Worm (Caenorhabditis elegans) whole organism, young adult: ENCODE measurements around the gene K09H11.9.

Experiments used
- B0035.1 ChIP-seq: sonication (generic microtip); optimal IDR thresholded peaks from 2 replicates; lab custom pipeline; 2016; ENCODE audit warnings: missing genetic modification characterization, mild to moderate bottlenecking, missing compliant biosample characterization, missing genotype, missing genetic modification reagents
- B0336.3 ChIP-seq: fragments of 200-800 bp; sonication (Bioruptor generic); IDR thresholded peaks from 2 replicates; pipeline ENCODE4 v1.3.6; 2022; ENCODE audit warnings: missing genetic modification characterization, missing compliant biosample characterization
- C06A6.2 ChIP-seq: fragments of 200-800 bp; sonication (Bioruptor generic); conservative IDR thresholded peaks from 2 replicates; pipeline ENCODE4 v1.3.6; 2022; ENCODE audit warnings: missing genetic modification characterization, missing compliant biosample characterization
- F23B12.7 ChIP-seq: sonication (generic microtip); optimal IDR thresholded peaks from 2 replicates; lab custom pipeline; 2017; ENCODE audit warnings: missing genetic modification characterization, mild to moderate bottlenecking, missing compliant biosample characterization, antibody characterized with exemption, moderate library complexity; ENCODE audit not compliant: insufficient read depth
- F37B4.10 ChIP-seq: fragments of 200-800 bp; sonication (Bioruptor generic); IDR thresholded peaks from 2 replicates; pipeline ENCODE4 v1.3.6; 2022; ENCODE audit warnings: missing genetic modification characterization, missing compliant biosample characterization
- F39B2.1 ChIP-seq: fragments of 200-800 bp; sonication (Bioruptor generic); IDR thresholded peaks from 2 replicates; pipeline ENCODE4 v1.3.6; 2022; ENCODE audit warnings: missing genetic modification reagents, missing genetic modification characterization, missing compliant biosample characterization
- F55B11.4 ChIP-seq: sonication (generic microtip); optimal IDR thresholded peaks from 2 replicates; lab custom pipeline; 2016; ENCODE audit warnings: missing compliant biosample characterization, missing genetic modification characterization, borderline replicate concordance; ENCODE audit not compliant: insufficient read depth
- F57C9.4 ChIP-seq: sonication (generic microtip); optimal IDR thresholded peaks from 2 replicates; lab custom pipeline; 2017; ENCODE audit warnings: mild to moderate bottlenecking, missing genetic modification characterization, missing compliant biosample characterization
- K11D2.4 ChIP-seq: fragments of 200-800 bp; sonication (Bioruptor generic); IDR thresholded peaks from 2 replicates; pipeline ENCODE4 v1.3.6; 2022; ENCODE audit warnings: missing genetic modification reagents, missing genetic modification characterization, missing compliant biosample characterization
- K12H6.12 ChIP-seq: fragments of 200-800 bp; sonication (Bioruptor generic); optimal IDR thresholded peaks from 2 replicates; lab custom pipeline; 2018; ENCODE audit warnings: mild to moderate bottlenecking, missing genetic modification characterization, missing compliant biosample characterization
- Y53G8AR.9 ChIP-seq: fragments of 200-800 bp; sonication (Bioruptor generic); conservative IDR thresholded peaks from 2 replicates; pipeline ENCODE4 v1.3.6; 2022; ENCODE audit warnings: missing genetic modification reagents, missing genetic modification characterization, missing compliant biosample characterization
- Y56A3A.18 ChIP-seq: fragments of 200-800 bp; sonication (Bioruptor generic); IDR thresholded peaks from 2 replicates; pipeline ENCODE4 v1.3.6; 2022; ENCODE audit warnings: missing genetic modification reagents, missing genetic modification characterization, missing compliant biosample characterization
- ZK185.1 ChIP-seq: sonication (generic microtip); optimal IDR thresholded peaks from 2 replicates; lab custom pipeline; 2016; ENCODE audit warnings: mild to moderate bottlenecking, missing genetic modification characterization, missing compliant biosample characterization; ENCODE audit not compliant: poor library complexity, severe bottlenecking
- akir-1 ChIP-seq: fragments of 200-800 bp; sonication (Bioruptor generic); optimal IDR thresholded peaks from 2 replicates; lab custom pipeline; 2018; ENCODE audit warnings: mild to moderate bottlenecking, missing genetic modification characterization, moderate library complexity, missing compliant biosample characterization
- bed-2 ChIP-seq: fragments of 200-800 bp; sonication (Bioruptor generic); IDR thresholded peaks from 2 replicates; pipeline ENCODE4 v1.3.6; 2022; ENCODE audit warnings: missing genetic modification reagents, missing genetic modification characterization, missing compliant biosample characterization
- cebp-2 ChIP-seq: fragments of 200-800 bp; sonication (Bioruptor generic); IDR thresholded peaks from 2 replicates; pipeline ENCODE4 v1.3.6; 2022; ENCODE audit warnings: missing genetic modification characterization, missing compliant biosample characterization
- ceh-27 ChIP-seq: fragments of 200-800 bp; sonication (Bioruptor generic); optimal IDR thresholded peaks from 2 replicates; lab custom pipeline; 2018; ENCODE audit warnings: mild to moderate bottlenecking, missing genetic modification characterization, moderate library complexity, missing compliant biosample characterization
- ceh-79 ChIP-seq: sonication (generic microtip); optimal IDR thresholded peaks from 2 replicates; lab custom pipeline; 2017; ENCODE audit warnings: mild to moderate bottlenecking, missing genetic modification characterization, missing compliant biosample characterization
- ceh-91 ChIP-seq: fragments of 200-800 bp; sonication (Bioruptor generic); IDR thresholded peaks from 2 replicates; pipeline ENCODE4 v1.3.6; 2022; ENCODE audit warnings: missing genetic modification reagents, missing genetic modification characterization, missing compliant biosample characterization
- egl-18 ChIP-seq: fragments of 200-800 bp; sonication (Bioruptor generic); IDR thresholded peaks from 2 replicates; pipeline ENCODE4 v1.3.6; 2022; ENCODE audit warnings: missing genetic modification reagents, missing genetic modification characterization, missing compliant biosample characterization
- gei-17 ChIP-seq: fragments of 200-800 bp; sonication (Bioruptor generic); optimal IDR thresholded peaks from 2 replicates; lab custom pipeline; 2018; ENCODE audit warnings: mild to moderate bottlenecking, missing genetic modification characterization, missing compliant biosample characterization
- hlh-26 ChIP-seq: fragments of 200-800 bp; sonication (Bioruptor generic); conservative IDR thresholded peaks from 2 replicates; pipeline ENCODE4 v1.3.6; 2022; ENCODE audit warnings: missing genetic modification reagents, missing genetic modification characterization, missing compliant biosample characterization
- lag-1 ChIP-seq: fragments of 200-800 bp; sonication (Bioruptor generic); IDR thresholded peaks from 2 replicates; pipeline ENCODE4 v1.3.6; 2022; ENCODE audit warnings: missing genetic modification reagents, missing genetic modification characterization, missing compliant biosample characterization
- let-526 ChIP-seq: fragments of 200-800 bp; sonication (Bioruptor generic); IDR thresholded peaks from 2 replicates; pipeline ENCODE4 v1.3.6; 2022; ENCODE audit warnings: missing genetic modification reagents, missing genetic modification characterization, missing compliant biosample characterization
- let-607 ChIP-seq, 2 experiments: fragments of 200-800 bp in 1 of 2; sonication (Bioruptor generic) in 1 of 2; sonication (generic microtip) in 1 of 2; optimal IDR thresholded peaks; 2 replicates each; lab custom pipeline; 2016 to 2018; ENCODE audit warnings: mild to moderate bottlenecking in 2 of 2, missing compliant biosample characterization in 2 of 2, missing genetic modification characterization in 2 of 2, moderate library complexity in 2 of 2, missing genotype in 1 of 2
- lin-54 ChIP-seq: fragments of 200-800 bp; sonication (Bioruptor generic); optimal IDR thresholded peaks from 2 replicates; lab custom pipeline; 2018; ENCODE audit warnings: mild to moderate bottlenecking, missing genetic modification characterization, missing compliant biosample characterization
- lir-1 ChIP-seq: fragments of 200-800 bp; sonication (Bioruptor generic); conservative IDR thresholded peaks from 2 replicates; pipeline ENCODE4 v1.3.6; 2022; ENCODE audit warnings: missing genetic modification reagents, missing genetic modification characterization, missing compliant biosample characterization
- lsy-27 ChIP-seq: sonication (generic microtip); optimal IDR thresholded peaks from 2 replicates; lab custom pipeline; 2017; ENCODE audit warnings: missing genetic modification characterization, mild to moderate bottlenecking, missing compliant biosample characterization, antibody characterized with exemption, missing genotype, borderline replicate concordance; ENCODE audit not compliant: insufficient read depth
- madf-3 ChIP-seq: fragments of 200-800 bp; sonication (Bioruptor generic); IDR thresholded peaks from 2 replicates; pipeline ENCODE4 v1.3.6; 2022; ENCODE audit warnings: missing genetic modification reagents, missing genetic modification characterization, missing compliant biosample characterization
- mxl-1 ChIP-seq: sonication (generic microtip); optimal IDR thresholded peaks from 2 replicates; lab custom pipeline; 2016; ENCODE audit warnings: missing genetic modification characterization, missing compliant biosample characterization
- nfya-2 ChIP-seq: fragments of 200-800 bp; sonication (Bioruptor generic); IDR thresholded peaks from 2 replicates; pipeline ENCODE4 v1.3.6; 2022; ENCODE audit warnings: missing genetic modification reagents, missing genetic modification characterization, missing compliant biosample characterization
- nhr-120 ChIP-seq: fragments of 200-800 bp; sonication (Bioruptor generic); IDR thresholded peaks from 2 replicates; pipeline ENCODE4 v1.3.6; 2022; ENCODE audit warnings: missing genetic modification characterization, missing compliant biosample characterization
- nhr-179 ChIP-seq: sonication (generic microtip); optimal IDR thresholded peaks from 2 replicates; lab custom pipeline; 2016; ENCODE audit warnings: mild to moderate bottlenecking, missing genetic modification characterization, missing compliant biosample characterization
- nhr-90 ChIP-seq: sonication (generic microtip); optimal IDR thresholded peaks from 2 replicates; lab custom pipeline; 2016; ENCODE audit warnings: missing genotype, mild to moderate bottlenecking, missing genetic modification characterization, missing compliant biosample characterization
- rec-8 ChIP-seq, 2 experiments: sonication (generic microtip); optimal IDR thresholded peaks; 2 replicates each; lab custom pipeline; 2016; ENCODE audit warnings: mild to moderate bottlenecking in 2 of 2, missing genetic modification characterization in 2 of 2, missing genetic modification reagents in 2 of 2, missing genotype in 2 of 2, missing biosample characterization in 1 of 2, missing compliant biosample characterization in 1 of 2, moderate library complexity in 1 of 2
- repo-1 ChIP-seq: sonication (generic microtip); optimal IDR thresholded peaks from 2 replicates; lab custom pipeline; 2017; ENCODE audit warnings: mild to moderate bottlenecking, missing genetic modification characterization, missing compliant biosample characterization
- somi-1 ChIP-seq: fragments of 200-800 bp; sonication (Bioruptor generic); optimal IDR thresholded peaks from 2 replicates; lab custom pipeline; 2018; ENCODE audit warnings: mild to moderate bottlenecking, missing genetic modification characterization, missing compliant biosample characterization
- sptf-2 ChIP-seq: fragments of 200-800 bp; sonication (Bioruptor generic); optimal IDR thresholded peaks from 2 replicates; lab custom pipeline; 2018; ENCODE audit warnings: mild to moderate bottlenecking, missing genetic modification characterization, missing compliant biosample characterization
- unc-130 ChIP-seq: sonication (generic microtip); optimal IDR thresholded peaks from 2 replicates; lab custom pipeline; 2016; ENCODE audit warnings: missing genetic modification reagents, missing genetic modification characterization, missing compliant biosample characterization
- xnd-1 ChIP-seq: sonication (generic microtip); optimal IDR thresholded peaks from 2 replicates; lab custom pipeline; 2016; ENCODE audit warnings: missing genotype, missing genetic modification reagents, missing genetic modification characterization, missing compliant biosample characterization
- zim-3 ChIP-seq: sonication (generic microtip); optimal IDR thresholded peaks from 2 replicates; lab custom pipeline; 2017; ENCODE audit warnings: mild to moderate bottlenecking, missing genetic modification characterization, moderate library complexity, missing compliant biosample characterization
- ztf-18 ChIP-seq: sonication (generic microtip); optimal IDR thresholded peaks from 2 replicates; lab custom pipeline; 2016; ENCODE audit warnings: missing genotype, mild to moderate bottlenecking, missing genetic modification characterization, missing compliant biosample characterization
- ztf-28 ChIP-seq: fragments of 200-800 bp; sonication (Bioruptor generic); IDR thresholded peaks from 2 replicates; pipeline ENCODE4 v1.3.6; 2022; ENCODE audit warnings: missing genetic modification reagents, missing genetic modification characterization, missing compliant biosample characterization
- ztf-6 ChIP-seq: fragments of 200-800 bp; sonication (Bioruptor generic); IDR thresholded peaks from 2 replicates; pipeline ENCODE4 v1.3.6; 2022; ENCODE audit warnings: missing genetic modification reagents, missing genetic modification characterization, missing compliant biosample characterization

The K09H11.9 gene

ce11 chrV:5716508-5716907, at the start of gene K09H11.9:
K09H11.9 (minus strand) TSS chrV:5716608.
- TF ChIP-seq madf-3 (GFP tag; lab: Robert Waterston, UW) (0 out of 2 replicates have a peak, but pooled peaks have one; percentile 30), B0336.3 (GFP tag; lab: Robert Waterston, UW) (no peak), lir-1 (GFP tag; lab: Robert Waterston, UW) (no peak), F23B12.7 (tag; lab: Kevin White, UChicago) (no peak), Y56A3A.18 (GFP tag; lab: Robert Waterston, UW) (no peak)

- no peak for TF ChIP-seq K12H6.12 (tag; lab: Kevin White, UChicago)
- TF ChIP-seq repo-1 (tag; lab: Kevin White, UChicago), result no peak
- TF ChIP-seq cebp-2, result no peak
- no peak for TF ChIP-seq bed-2 (GFP tag; lab: Robert Waterston, UW)
- TF ChIP-seq unc-130 (GFP tag; lab: Kevin White, UChicago), result no peak
- no peak for TF ChIP-seq ceh-27 (GFP tag; lab: Kevin White, UChicago)
- no peak for TF ChIP-seq Y56A3A.18 (GFP tag; lab: Robert Waterston, UW)
- TF ChIP-seq nhr-120 (GFP tag; lab: Robert Waterston, UW), result no peak
- TF ChIP-seq F37B4.10 (GFP tag; lab: Robert Waterston, UW), result no peak
Measured at ce11 chrV:5765081-5765480, 48.7 kb upstream of the K09H11.9 start, which contains the start of gene pgph-2. pgph-2 (plus strand) TSS chrV:5765127.

DNA sequence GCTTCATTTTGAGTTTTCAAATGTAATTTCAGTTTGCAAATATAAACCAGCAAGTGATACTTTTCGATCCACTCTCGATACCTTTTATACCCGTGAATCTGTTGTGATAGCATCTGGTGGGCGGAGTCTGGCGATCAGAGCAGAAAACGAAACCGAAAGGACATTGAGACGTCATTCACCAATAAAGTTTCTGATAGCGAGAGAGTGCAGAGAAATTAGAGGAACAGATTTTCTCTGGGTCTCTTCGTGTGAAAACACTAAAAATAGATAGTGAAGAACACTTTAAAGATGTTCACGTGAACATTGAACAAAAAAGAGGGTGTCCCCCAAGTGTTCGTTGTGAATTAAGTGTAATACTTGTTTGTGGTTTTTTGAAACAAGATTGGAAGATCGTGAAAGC, 47.4 kb upstream of the K09H11.9 start, which contains the start of gene pgph-3:
Gene pgph-3 (minus strand): TSS at position 60 of the 400 bp plus-strand sequence.
- TF ChIP-seq let-607 (tag; optimal IDR thresholded peaks at IDR 0.05; lab: Kevin White, UChicago) (no peak), B0035.1 (tag; lab: Kevin White, UChicago) (no peak), nfya-2 (GFP tag; lab: Robert Waterston, UW) (no peak), ZK185.1 (tag; lab: Kevin White, UChicago) (peak; percentile 8), lin-54 (GFP tag; lab: Kevin White, UChicago) (no peak), somi-1 (peak; percentile 40), zim-3 (tag; lab: Kevin White, UChicago) (no peak), F37B4.10 (GFP tag; lab: Robert Waterston, UW) (no peak), repo-1 (tag; lab: Kevin White, UChicago) (no peak), nhr-179 (tag; lab: Kevin White, UChicago) (no peak), ztf-18 (tag; lab: Kevin White, UChicago) (no peak), nhr-90 (tag; lab: Kevin White, UChicago) (no peak), B0336.3 (GFP tag; lab: Robert Waterston, UW) (no peak), C06A6.2 (GFP tag; lab: Robert Waterston, UW) (peak; percentile 37; the same call in 1 of the 2 replicates), ceh-79 (tag; lab: Kevin White, UChicago) (no peak), F57C9.4 (no peak), let-526 (no peak), mxl-1 (tag; lab: Kevin White, UChicago) (no peak), hlh-26 (GFP tag; lab: Robert Waterston, UW) (no peak), Y53G8AR.9 (GFP tag; lab: Robert Waterston, UW) (no peak), ceh-91 (GFP tag; lab: Robert Waterston, UW) (no peak), gei-17 (GFP tag; lab: Kevin White, UChicago) (no peak), xnd-1 (tag; lab: Kevin White, UChicago) (no peak), F39B2.1 (GFP tag; lab: Robert Waterston, UW) (no peak), F55B11.4 (tag; lab: Kevin White, UChicago) (no peak), egl-18 (GFP tag; lab: Robert Waterston, UW) (no peak), ztf-6 (no peak), akir-1 (GFP tag; lab: Kevin White, UChicago) (no peak), ztf-28 (GFP tag; lab: Robert Waterston, UW) (no peak), sptf-2 (no peak), K11D2.4 (no peak; the same call in 1 of the 2 replicates), rec-8 (tag; optimal IDR thresholded peaks at IDR 0.05; lab: Kevin White, UChicago) (no peak), lag-1 (no peak), F23B12.7 (tag; lab: Kevin White, UChicago) (no peak), lsy-27 (no peak)
